Worm (Caenorhabditis elegans) whole organism, L2 larva: ENCODE measurements around the gene B0212.3.

Experiments
- C34F6.9 ChIP-seq: fragments of 150-350 bp; optimal IDR thresholded peaks from 2 replicates; lab custom pipeline; 2014; ENCODE audit warnings: missing biosample characterization, missing genetic modification characterization
- F13H6.1 ChIP-seq: sonication (generic microtip); optimal IDR thresholded peaks from 2 replicates; lab custom pipeline; 2016; ENCODE audit warnings: missing genetic modification characterization, missing compliant biosample characterization
- R02D3.7 ChIP-seq: fragments of 150-350 bp; optimal IDR thresholded peaks from 2 replicates; lab custom pipeline; 2014; ENCODE audit warnings: missing biosample characterization, missing genetic modification characterization
- Y55F3AM.14 ChIP-seq: fragments of 200-800 bp; sonication (Bioruptor generic); optimal IDR thresholded peaks from 2 replicates; lab custom pipeline; 2018; ENCODE audit warnings: mild to moderate bottlenecking, missing genetic modification characterization, missing compliant biosample characterization
- ZK546.5 ChIP-seq: sonication (generic microtip); optimal IDR thresholded peaks from 2 replicates; lab custom pipeline; 2017; ENCODE audit warnings: missing biosample characterization, missing genetic modification characterization
- aly-2 ChIP-seq: fragments of 150-350 bp; optimal IDR thresholded peaks from 2 replicates; lab custom pipeline; 2014; ENCODE audit warnings: missing biosample characterization, missing genetic modification characterization
- ama-1 ChIP-seq: fragments of 150-350 bp; optimal IDR thresholded peaks from 2 replicates; lab custom pipeline; 2018; ENCODE audit warnings: inconsistent platforms
- blmp-1 ChIP-seq: sonication (generic microtip); optimal IDR thresholded peaks from 2 replicates; lab custom pipeline; 2017; ENCODE audit warnings: missing genetic modification characterization, mild to moderate bottlenecking, missing compliant biosample characterization, antibody characterized with exemption, moderate library complexity; ENCODE audit not compliant: insufficient read depth
- ceh-16 ChIP-seq: fragments of 150-350 bp; optimal IDR thresholded peaks from 2 replicates; lab custom pipeline; 2014; ENCODE audit warnings: missing biosample characterization, missing genetic modification characterization
- ceh-82 ChIP-seq: fragments of 150-350 bp; optimal IDR thresholded peaks from 2 replicates; lab custom pipeline; 2014; ENCODE audit warnings: missing biosample characterization, missing genetic modification characterization
- crh-2 ChIP-seq: sonication (generic microtip); optimal IDR thresholded peaks from 2 replicates; lab custom pipeline; 2017; ENCODE audit warnings: missing biosample characterization, missing genetic modification characterization
- egl-27 ChIP-seq: sonication (generic microtip); optimal IDR thresholded peaks from 3 replicates; lab custom pipeline; 2017; ENCODE audit warnings: missing biosample characterization, missing genetic modification reagents, missing genetic modification characterization
- elt-1 ChIP-seq: fragments of 150-350 bp; optimal IDR thresholded peaks from 2 replicates; lab custom pipeline; 2014; ENCODE audit warnings: missing biosample characterization, missing genetic modification characterization
- elt-3 ChIP-seq: sonication (generic microtip); optimal IDR thresholded peaks from 2 replicates; lab custom pipeline; 2017; ENCODE audit warnings: missing biosample characterization, missing genetic modification characterization
- fos-1 ChIP-seq: fragments of 150-350 bp; optimal IDR thresholded peaks from 2 replicates; lab custom pipeline; 2014; ENCODE audit warnings: missing biosample characterization, missing genetic modification characterization
- gmeb-1 ChIP-seq: fragments of 150-350 bp; optimal IDR thresholded peaks from 2 replicates; lab custom pipeline; 2014; ENCODE audit warnings: missing biosample characterization, missing genetic modification characterization
- lin-13 ChIP-seq: fragments of 150-350 bp; optimal IDR thresholded peaks from 2 replicates; lab custom pipeline; 2014; ENCODE audit warnings: missing biosample characterization, missing genetic modification reagents, missing genetic modification characterization
- lin-39 ChIP-seq: fragments of 150-350 bp; optimal IDR thresholded peaks from 2 replicates; lab custom pipeline; 2014; ENCODE audit warnings: missing biosample characterization, missing genetic modification reagents, missing genetic modification characterization
- lsy-2 ChIP-seq, 2 experiments: fragments of 150-350 bp in 1 of 2; sonication (generic microtip) in 1 of 2; optimal IDR thresholded peaks; 2 replicates each; lab custom pipeline; 2014 to 2017; ENCODE audit warnings: missing biosample characterization in 2 of 2, missing genetic modification characterization in 2 of 2
- mab-5 ChIP-seq: fragments of 150-350 bp; optimal IDR thresholded peaks from 2 replicates; lab custom pipeline; 2014; ENCODE audit warnings: missing biosample characterization, missing genetic modification characterization
- mbf-1 ChIP-seq: sonication (generic microtip); optimal IDR thresholded peaks from 2 replicates; lab custom pipeline; 2017; ENCODE audit warnings: missing biosample characterization, missing genetic modification characterization
- mdl-1 ChIP-seq, 2 experiments: fragments of 150-350 bp in 1 of 2; sonication (generic microtip) in 1 of 2; optimal IDR thresholded peaks; 2 replicates each; lab custom pipeline; 2017; ENCODE audit warnings: missing biosample characterization in 2 of 2, missing genetic modification characterization in 2 of 2
- nhr-12 ChIP-seq: fragments of 150-350 bp; optimal IDR thresholded peaks from 2 replicates; lab custom pipeline; 2014; ENCODE audit warnings: missing biosample characterization, missing genetic modification characterization
- nhr-129 ChIP-seq: fragments of 150-350 bp; optimal IDR thresholded peaks from 2 replicates; lab custom pipeline; 2014; ENCODE audit warnings: missing biosample characterization, missing genetic modification characterization
- nhr-21 ChIP-seq: fragments of 150-350 bp; optimal IDR thresholded peaks from 2 replicates; lab custom pipeline; 2014; ENCODE audit warnings: missing biosample characterization, missing genetic modification characterization
- nhr-23 ChIP-seq: fragments of 150-350 bp; optimal IDR thresholded peaks from 2 replicates; lab custom pipeline; 2014; ENCODE audit warnings: missing biosample characterization, missing genetic modification reagents, missing genetic modification characterization
- nhr-237 ChIP-seq: fragments of 150-350 bp; optimal IDR thresholded peaks from 2 replicates; lab custom pipeline; 2014; ENCODE audit warnings: missing biosample characterization, missing genetic modification characterization
- nhr-6 ChIP-seq: fragments of 150-350 bp; optimal IDR thresholded peaks from 2 replicates; lab custom pipeline; 2014; ENCODE audit warnings: missing biosample characterization, missing genetic modification characterization
- peb-1 ChIP-seq: fragments of 150-350 bp; optimal IDR thresholded peaks from 2 replicates; lab custom pipeline; 2014; ENCODE audit warnings: missing biosample characterization, missing genetic modification characterization
- sem-4 ChIP-seq: fragments of 150-350 bp; optimal IDR thresholded peaks from 2 replicates; lab custom pipeline; 2014; ENCODE audit warnings: missing biosample characterization, missing genetic modification reagents, missing genetic modification characterization
- sma-3 ChIP-seq: sonication (generic microtip); optimal IDR thresholded peaks from 2 replicates; lab custom pipeline; 2016; ENCODE audit warnings: missing genetic modification reagents, missing genetic modification characterization, missing compliant biosample characterization
- sma-9 ChIP-seq, 2 experiments: fragments of 150-350 bp in 1 of 2; sonication (generic microtip) in 1 of 2; optimal IDR thresholded peaks; 2 replicates each; lab custom pipeline; 2014 to 2016; ENCODE audit warnings: missing genetic modification characterization in 2 of 2, mild to moderate bottlenecking in 1 of 2, missing biosample characterization in 1 of 2, missing compliant biosample characterization in 1 of 2, missing genetic modification reagents in 1 of 2, moderate library complexity in 1 of 2
- snpc-4 ChIP-seq: fragments of 150-350 bp; optimal IDR thresholded peaks from 2 replicates; lab custom pipeline; 2014; ENCODE audit warnings: missing biosample characterization, missing genetic modification characterization
- unc-39 ChIP-seq: fragments of 150-350 bp; optimal IDR thresholded peaks from 2 replicates; lab custom pipeline; 2014; ENCODE audit warnings: missing biosample characterization, missing genetic modification characterization
- unc-55 ChIP-seq: fragments of 150-350 bp; sonication (generic microtip); optimal IDR thresholded peaks from 3 replicates; lab custom pipeline; 2014; ENCODE audit warnings: missing biosample characterization, missing genetic modification reagents, missing genetic modification characterization
- zag-1 ChIP-seq: fragments of 150-350 bp; optimal IDR thresholded peaks from 2 replicates; lab custom pipeline; 2014; ENCODE audit warnings: missing biosample characterization, missing genetic modification characterization
- ztf-11 ChIP-seq: sonication (generic microtip); optimal IDR thresholded peaks from 2 replicates; lab custom pipeline; 2017; ENCODE audit warnings: missing biosample characterization, missing genetic modification characterization
- ztf-4 ChIP-seq: fragments of 150-350 bp; optimal IDR thresholded peaks from 2 replicates; lab custom pipeline; 2014; ENCODE audit warnings: missing biosample characterization, missing genetic modification characterization

The B0212.3 gene

ce11 chrIV:3519352-3519751 lies 20.6 kb upstream of the B0212.3 start:
- TF ChIP-seq sem-4 (tag; lab: Kevin White, UChicago): peak; percentile 47
- peak; percentile 35 for TF ChIP-seq egl-27
- peak; percentile 8 for TF ChIP-seq sma-9 (GFP tag; optimal IDR thresholded peaks at IDR 0.05; lab: Kevin White, UChicago)
- no peak for TF ChIP-seq sma-9 (tag; optimal IDR thresholded peaks at IDR 0.05; lab: Kevin White, UChicago)
- peak; percentile 93 for TF ChIP-seq snpc-4
- TF ChIP-seq unc-55 (GFP tag; lab: Kevin White, UChicago): peak; percentile 51
- TF ChIP-seq mab-5 (tag; lab: Kevin White, UChicago): peak; percentile 24
- peak; percentile 20 to 62 for TF ChIP-seq lsy-2 (tag; optimal IDR thresholded peaks at IDR 0.05; lab: Kevin White, UChicago)
- TF ChIP-seq F13H6.1 (tag; lab: Kevin White, UChicago): peak; percentile 43
- peak; percentile 29 for TF ChIP-seq gmeb-1
- no peak for TF ChIP-seq blmp-1
- no peak for TF ChIP-seq sma-3 (GFP tag; lab: Kevin White, UChicago)
- peak; percentile 53 for TF ChIP-seq zag-1 (tag; lab: Kevin White, UChicago)
- TF ChIP-seq elt-3 (tag; lab: Kevin White, UChicago): no peak
- TF ChIP-seq C34F6.9 (tag; lab: Kevin White, UChicago): peak; percentile 52

- no peak for TF ChIP-seq unc-39 (tag; lab: Kevin White, UChicago)
- TF ChIP-seq nhr-21 (tag; lab: Kevin White, UChicago): no peak
- TF ChIP-seq ama-1 (lab: Kevin White, UChicago): no peak
- no peak for TF ChIP-seq lsy-2 (tag; optimal IDR thresholded peaks at IDR 0.05; lab: Kevin White, UChicago)
- TF ChIP-seq unc-55 (GFP tag; lab: Kevin White, UChicago): peak; percentile 76
- TF ChIP-seq ceh-82: peak; percentile 4
- TF ChIP-seq blmp-1: no peak
- no peak for TF ChIP-seq lin-39
- no peak for TF ChIP-seq nhr-23
- no peak for TF ChIP-seq lin-13 (GFP tag; lab: Kevin White, UChicago)
- no peak for TF ChIP-seq nhr-129 (tag; lab: Kevin White, UChicago)
These were observed 19.6 kb upstream of the B0212.3 start for ce11 chrIV:3520374-3520773.

ce11 chrIV:3520957-3521356 lies 19.0 kb upstream of the B0212.3 start:
- TF ChIP-seq F13H6.1 (tag; lab: Kevin White, UChicago): peak; percentile 56
- TF ChIP-seq blmp-1: no peak
- peak; percentile 12 for TF ChIP-seq sem-4 (tag; lab: Kevin White, UChicago)
- TF ChIP-seq mdl-1 (tag; optimal IDR thresholded peaks at IDR 0.05; lab: Kevin White, UChicago): peak in 1 of 2 experiments; percentile 18
- TF ChIP-seq lin-39: no peak
- TF ChIP-seq egl-27: no peak
- TF ChIP-seq unc-55 (GFP tag; lab: Kevin White, UChicago): peak; percentile 31
- no peak for TF ChIP-seq ZK546.5 (tag; lab: Kevin White, UChicago)
- TF ChIP-seq lsy-2 (tag; optimal IDR thresholded peaks at IDR 0.05; lab: Kevin White, UChicago): peak in 1 of 2 experiments; percentile 10
- no peak for TF ChIP-seq sma-3 (GFP tag; lab: Kevin White, UChicago)
- TF ChIP-seq nhr-12 (tag; lab: Kevin White, UChicago): no peak
- TF ChIP-seq crh-2: peak; percentile 10
- TF ChIP-seq nhr-6 (tag; lab: Kevin White, UChicago): no peak
- no peak for TF ChIP-seq R02D3.7 (tag; lab: Kevin White, UChicago)
- TF ChIP-seq unc-39 (tag; lab: Kevin White, UChicago): no peak
- TF ChIP-seq fos-1: no peak
- TF ChIP-seq ceh-16 (tag; lab: Kevin White, UChicago): no peak
- TF ChIP-seq sma-9 (GFP tag; optimal IDR thresholded peaks at IDR 0.05; lab: Kevin White, UChicago): peak; percentile 31
- no peak for TF ChIP-seq sma-9 (tag; optimal IDR thresholded peaks at IDR 0.05; lab: Kevin White, UChicago)
- peak; percentile 39 for TF ChIP-seq zag-1 (tag; lab: Kevin White, UChicago)
- TF ChIP-seq peb-1 (tag; lab: Kevin White, UChicago): no peak
- no peak for TF ChIP-seq mbf-1 (tag; lab: Kevin White, UChicago)
- TF ChIP-seq gmeb-1: no peak
- TF ChIP-seq ztf-11: no peak
- peak; percentile 10 for TF ChIP-seq C34F6.9 (tag; lab: Kevin White, UChicago)
- TF ChIP-seq elt-1 (tag; lab: Kevin White, UChicago): no peak
- TF ChIP-seq nhr-129 (tag; lab: Kevin White, UChicago): peak; percentile 28
- TF ChIP-seq, all 48 proteins: peak for 10

ce11 chrIV:3521710-3522109 lies 18.3 kb upstream of the B0212.3 start:
- no peak for TF ChIP-seq nhr-12 (tag; lab: Kevin White, UChicago)

ce11 chrIV:3523419-3523818 lies 16.6 kb upstream of the B0212.3 start:
- no peak for TF ChIP-seq snpc-4
- TF ChIP-seq sma-3 (GFP tag; lab: Kevin White, UChicago): no peak
- TF ChIP-seq mbf-1 (tag; lab: Kevin White, UChicago): no peak
- TF ChIP-seq aly-2 (tag; lab: Kevin White, UChicago): no peak
- no peak for TF ChIP-seq C34F6.9 (tag; lab: Kevin White, UChicago)
- no peak for TF ChIP-seq Y55F3AM.14
- no peak for TF ChIP-seq mab-5 (tag; lab: Kevin White, UChicago)
- no peak for TF ChIP-seq ZK546.5 (tag; lab: Kevin White, UChicago)
- TF ChIP-seq nhr-237: no peak
- TF ChIP-seq ztf-4 (tag; lab: Kevin White, UChicago): no peak
- TF ChIP-seq egl-27: no peak
- TF ChIP-seq unc-55 (GFP tag; lab: Kevin White, UChicago): no peak
- no peak for TF ChIP-seq ceh-16 (tag; lab: Kevin White, UChicago)
- TF ChIP-seq sma-9 (GFP tag; optimal IDR thresholded peaks at IDR 0.05; lab: Kevin White, UChicago): no peak
- no peak for TF ChIP-seq sma-9 (tag; optimal IDR thresholded peaks at IDR 0.05; lab: Kevin White, UChicago)
- no peak for TF ChIP-seq nhr-129 (tag; lab: Kevin White, UChicago)
- TF ChIP-seq, all 48 proteins: peak for 0
